In the genomic region with DNA sequence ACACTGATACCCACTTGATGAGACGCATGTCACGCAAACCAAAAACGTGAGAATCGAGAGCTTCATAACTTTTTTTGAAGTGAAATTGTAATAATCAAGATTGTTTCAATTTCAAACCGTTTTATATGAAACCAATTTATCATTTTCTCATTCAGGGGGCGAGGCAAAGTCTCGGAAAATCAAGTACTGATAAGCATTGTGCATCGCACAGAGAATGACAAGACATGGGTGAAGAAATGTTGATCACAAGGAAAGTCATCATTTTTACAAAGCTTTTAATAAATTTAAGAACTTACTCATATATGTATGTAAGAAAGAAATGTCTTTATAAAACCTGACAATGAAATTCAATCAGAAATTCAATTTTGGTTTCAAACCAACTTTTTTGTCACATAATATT, we compare ENCODE assay signal across 5 worm cellular contexts.
TF ChIP-seq lines count a peak whose summit lies in the region.

A gene (minus strand): TSS at position 131 of the 400 bp plus-strand sequence.

TF ChIP-seq in whole organism, L1 larva, 84 proteins besides CTCF, POLR2A, EP300 and RAD21:
- no peak for TF ChIP-seq hpl-2 (GFP tag; optimal IDR thresholded peaks at IDR 0.05; lab: Kevin White, UChicago)
- no peak for TF ChIP-seq ces-1 (GFP tag; optimal IDR thresholded peaks at IDR 0.05; lab: Kevin White, UChicago)
- TF ChIP-seq nhr-20 (tag; optimal IDR thresholded peaks at IDR 0.05; lab: Kevin White, UChicago), result peak; percentile 11
- no peak for TF ChIP-seq nhr-84 (tag; optimal IDR thresholded peaks at IDR 0.05; lab: Kevin White, UChicago)
- TF ChIP-seq fkh-4 (tag; optimal IDR thresholded peaks at IDR 0.05; lab: Kevin White, UChicago; ENCODE audit: borderline replicate concordance), result no peak
- TF ChIP-seq lin-35 (GFP tag; optimal IDR thresholded peaks at IDR 0.05; lab: Kevin White, UChicago), result peak in 1 of 2 experiments; percentile 16
- TF ChIP-seq unc-98 (GFP tag; IDR thresholded peaks at IDR 0.05; lab: Robert Waterston, UW), result no peak
- no peak for TF ChIP-seq pag-3 (tag; optimal IDR thresholded peaks at IDR 0.05; lab: Kevin White, UChicago; ENCODE audit: borderline replicate concordance, insufficient read depth)
- TF ChIP-seq unc-30 (tag; optimal IDR thresholded peaks at IDR 0.05; lab: Kevin White, UChicago), result no peak
- peak; percentile 86 for TF ChIP-seq elt-2 (tag; optimal IDR thresholded peaks at IDR 0.05; lab: Kevin White, UChicago)
- no peak for TF ChIP-seq dsc-1 (tag; optimal IDR thresholded peaks at IDR 0.05; lab: Kevin White, UChicago)

TF ChIP-seq in whole organism, L2 larva, 48 proteins besides CTCF, POLR2A, EP300 and RAD21:
- TF ChIP-seq sma-9 (GFP tag; optimal IDR thresholded peaks at IDR 0.05; lab: Kevin White, UChicago), result peak; percentile 32
- TF ChIP-seq sma-9 (tag; optimal IDR thresholded peaks at IDR 0.05; lab: Kevin White, UChicago), result no peak
- no peak for TF ChIP-seq elt-1 (tag; optimal IDR thresholded peaks at IDR 0.05; lab: Kevin White, UChicago)
- TF ChIP-seq F13H6.1 (tag; optimal IDR thresholded peaks at IDR 0.05; lab: Kevin White, UChicago), result no peak
- TF ChIP-seq skn-1 (tag; optimal IDR thresholded peaks at IDR 0.05; lab: Kevin White, UChicago), result peak; percentile 89
- no peak for TF ChIP-seq elt-3 (tag; optimal IDR thresholded peaks at IDR 0.05; lab: Kevin White, UChicago)
- no peak for TF ChIP-seq unc-62 (GFP tag; optimal IDR thresholded peaks at IDR 0.05; lab: Kevin White, UChicago)
- TF ChIP-seq snpc-4 (tag; optimal IDR thresholded peaks at IDR 0.05; lab: Kevin White, UChicago), result no peak
- no peak for TF ChIP-seq gmeb-1 (tag; optimal IDR thresholded peaks at IDR 0.05; lab: Kevin White, UChicago)
- TF ChIP-seq alr-1 (tag; optimal IDR thresholded peaks at IDR 0.05; lab: Kevin White, UChicago), result no peak
- no peak for TF ChIP-seq nhr-12 (tag; optimal IDR thresholded peaks at IDR 0.05; lab: Kevin White, UChicago)
- TF ChIP-seq ama-1 (optimal IDR thresholded peaks at IDR 0.05; lab: Kevin White, UChicago), result no peak
- no peak for TF ChIP-seq unc-55 (GFP tag; optimal IDR thresholded peaks at IDR 0.05; lab: Kevin White, UChicago)
- peak; percentile 89 for TF ChIP-seq fos-1 (tag; optimal IDR thresholded peaks at IDR 0.05; lab: Kevin White, UChicago)
- no peak for TF ChIP-seq peb-1 (tag; optimal IDR thresholded peaks at IDR 0.05; lab: Kevin White, UChicago)

TF ChIP-seq in whole organism, L3 larva, 47 proteins besides CTCF, POLR2A, EP300 and RAD21:
- TF ChIP-seq elt-2 (tag; optimal IDR thresholded peaks at IDR 0.05; lab: Kevin White, UChicago) (peak; percentile 80), R02D3.7 (tag; optimal IDR thresholded peaks at IDR 0.05; lab: Kevin White, UChicago) (no peak), skn-1 (tag; optimal IDR thresholded peaks at IDR 0.05; lab: Kevin White, UChicago) (peak; percentile 69), pqm-1 (tag; optimal IDR thresholded peaks at IDR 0.05; lab: Kevin White, UChicago) (peak; percentile 82)

TF ChIP-seq in whole organism, L4 larva, 104 proteins besides CTCF, POLR2A, EP300 and RAD21:
- TF ChIP-seq snpc-1.2 (GFP tag; IDR thresholded peaks at IDR 0.05; lab: Robert Waterston, UW) (no peak), F26F4.8 (GFP tag; conservative IDR thresholded peaks at IDR 0.05; lab: Robert Waterston, UW) (no peak), nhr-77 (tag; optimal IDR thresholded peaks at IDR 0.05; lab: Kevin White, UChicago) (peak; percentile 36), unc-39 (tag; optimal IDR thresholded peaks at IDR 0.05; lab: Kevin White, UChicago) (no peak), ctbp-1 (GFP tag; IDR thresholded peaks at IDR 0.05; lab: Robert Waterston, UW) (no peak), nhr-41 (GFP tag; IDR thresholded peaks at IDR 0.05; lab: Robert Waterston, UW) (no peak), nhr-6 (tag; optimal IDR thresholded peaks at IDR 0.05; lab: Kevin White, UChicago) (no peak), nhr-28 (tag; optimal IDR thresholded peaks at IDR 0.05; lab: Kevin White, UChicago) (peak; percentile 63), dmd-6 (GFP tag; IDR thresholded peaks at IDR 0.05; lab: Robert Waterston, UW) (peak; percentile 82), tra-1 (GFP tag; IDR thresholded peaks at IDR 0.05; lab: Robert Waterston, UW) (no peak), dmd-8 (GFP tag; IDR thresholded peaks at IDR 0.05; lab: Robert Waterston, UW) (no peak), dve-1 (tag; optimal IDR thresholded peaks at IDR 0.05; lab: Kevin White, UChicago; ENCODE audit: insufficient read depth) (peak; percentile 50), hlh-11 (tag; optimal IDR thresholded peaks at IDR 0.05; lab: Kevin White, UChicago) (peak; percentile 41), daf-16 (GFP tag; optimal IDR thresholded peaks at IDR 0.05; lab: Kevin White, UChicago) (no peak), daf-16 (tag; optimal IDR thresholded peaks at IDR 0.05; lab: Kevin White, UChicago) (peak; percentile 78), pqm-1 (tag; optimal IDR thresholded peaks at IDR 0.05; lab: Kevin White, UChicago) (peak; percentile 92), ztf-11 (tag; optimal IDR thresholded peaks at IDR 0.05; lab: Kevin White, UChicago) (no peak), hlh-30 (tag; optimal IDR thresholded peaks at IDR 0.05; lab: Kevin White, UChicago; ENCODE audit: insufficient read depth) (peak; percentile 34)
TF ChIP-seq in whole organism, L4 larva: peak in this region for 8.

TF ChIP-seq in whole organism, young adult, 124 proteins besides CTCF, POLR2A, EP300 and RAD21:
- no peak for TF ChIP-seq bed-1 (GFP tag; IDR thresholded peaks at IDR 0.05; lab: Robert Waterston, UW)
- no peak for TF ChIP-seq F10E7.11 (tag; optimal IDR thresholded peaks at IDR 0.05; lab: Kevin White, UChicago)
- TF ChIP-seq nhr-80 (tag; optimal IDR thresholded peaks at IDR 0.05; lab: Kevin White, UChicago), result peak; percentile 75
